Fruit fly (Drosophila melanogaster): ENCODE results near the gene Rbf2.

- no peak for TF ChIP-seq ttk (optimal IDR thresholded peaks at IDR 0.05)
- TF ChIP-seq h (optimal IDR thresholded peaks at IDR 0.05) = no peak
- TF ChIP-seq insv (optimal IDR thresholded peaks at IDR 0.05) = no peak
- TF ChIP-seq Sin3A (optimal IDR thresholded peaks at IDR 0.05) = no peak
- TF ChIP-seq psq (optimal IDR thresholded peaks at IDR 0.05) = no peak
These were observed 44.5 kb upstream of the Rbf2 start, which contains the start of gene Fbxl7 for dm6 chr3R:15920751-15921156.
